Fruit fly (Drosophila melanogaster) Kc167 (cell line): ENCODE results near the gene djl.

Experiments used
- Myc ChIP-seq: fragments of >200 bp; optimal IDR thresholded peaks from 2 replicates; lab custom pipeline; 2017; ENCODE audit warnings: missing external identifiers
- Sin3A ChIP-seq: fragments of >200 bp; optimal IDR thresholded peaks from 2 replicates; lab custom pipeline; 2018; ENCODE audit warnings: missing external identifiers
- h ChIP-seq: fragments of >200 bp; optimal IDR thresholded peaks from 3 replicates; lab custom pipeline; 2018; ENCODE audit warnings: missing external identifiers
- insv ChIP-seq: fragments of >200 bp; optimal IDR thresholded peaks from 3 replicates; lab custom pipeline; 2018; ENCODE audit warnings: missing external identifiers
- psq ChIP-seq: fragments of >200 bp; optimal IDR thresholded peaks from 2 replicates; lab custom pipeline; 2017; ENCODE audit warnings: missing external identifiers
- ttk ChIP-seq: sonication (Bioruptor generic); optimal IDR thresholded peaks from 2 replicates; lab custom pipeline; 2017; ENCODE audit warnings: missing external identifiers

djl gene

DNA sequence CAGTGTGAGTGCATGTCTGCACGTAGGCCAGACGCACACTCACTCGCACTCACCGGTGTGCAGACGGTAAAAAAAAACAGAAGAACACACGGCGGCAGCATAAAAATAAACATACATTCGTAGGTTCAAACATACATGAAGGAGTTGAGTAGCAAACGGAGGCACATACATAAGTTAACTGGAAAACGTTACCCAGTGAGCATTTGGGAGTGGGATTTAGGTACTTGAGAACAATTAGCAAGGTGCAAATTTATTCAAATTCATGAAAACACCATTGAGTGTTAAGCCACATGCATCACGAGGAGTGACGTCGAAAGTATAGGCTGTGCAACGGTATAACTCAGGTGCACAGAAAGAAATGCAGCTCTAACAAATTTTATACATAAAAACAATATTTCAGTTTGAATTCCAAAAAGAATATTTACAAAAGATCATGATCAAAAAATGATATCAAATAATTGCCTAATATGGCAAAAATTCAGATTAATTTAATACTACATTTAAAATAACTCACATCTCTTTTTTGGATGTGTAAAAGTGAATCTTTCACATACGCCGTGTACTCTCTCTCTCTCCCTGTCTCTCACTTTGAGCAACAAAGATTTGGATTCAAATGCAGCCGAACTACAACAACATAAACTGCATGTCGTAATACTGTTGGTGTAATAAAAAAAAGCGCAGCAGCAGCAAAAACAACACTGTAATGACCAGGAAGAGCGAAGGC lies 48.2 kb downstream of the djl start:
- TF ChIP-seq insv (lab: Kevin White, UChicago): no peak
- no peak for TF ChIP-seq psq (lab: Kevin White, UChicago)
- no peak for TF ChIP-seq h (lab: Kevin White, UChicago)
- no peak for TF ChIP-seq Sin3A
- TF ChIP-seq Myc (lab: Kevin White, UChicago): no peak
- TF ChIP-seq ttk (lab: Kevin White, UChicago): no peak

DNA sequence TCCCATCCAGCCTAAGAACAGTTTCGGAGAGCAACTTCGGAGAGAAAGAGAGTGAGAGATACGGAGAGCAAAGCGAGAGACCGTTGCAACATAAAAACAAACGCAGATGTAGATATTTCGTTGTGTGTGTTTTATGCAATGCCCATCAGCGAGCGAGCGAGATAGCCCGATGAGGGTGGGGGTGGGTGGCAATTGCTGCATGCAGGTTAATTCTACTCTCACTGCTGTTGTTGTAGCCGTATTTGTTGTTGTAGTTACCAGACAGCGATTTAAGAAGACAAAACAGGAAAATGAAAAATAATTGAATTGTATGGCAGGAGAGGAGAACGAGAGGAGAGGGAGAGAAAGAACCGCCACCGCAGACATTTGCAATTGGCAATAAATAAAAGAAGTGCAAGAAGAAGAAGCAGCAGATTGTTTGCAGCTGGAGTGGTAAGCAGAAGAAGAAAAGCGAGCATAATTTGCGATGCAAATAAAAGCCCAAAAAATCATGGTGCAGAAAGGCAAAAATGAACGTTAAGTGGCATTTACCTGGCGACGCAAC lies 49.3 kb downstream of the djl start:
- TF ChIP-seq ttk (lab: Kevin White, UChicago) (no peak), psq (lab: Kevin White, UChicago) (no peak), insv (lab: Kevin White, UChicago) (no peak), Myc (lab: Kevin White, UChicago) (no peak), h (lab: Kevin White, UChicago) (no peak), Sin3A (no peak)

DNA sequence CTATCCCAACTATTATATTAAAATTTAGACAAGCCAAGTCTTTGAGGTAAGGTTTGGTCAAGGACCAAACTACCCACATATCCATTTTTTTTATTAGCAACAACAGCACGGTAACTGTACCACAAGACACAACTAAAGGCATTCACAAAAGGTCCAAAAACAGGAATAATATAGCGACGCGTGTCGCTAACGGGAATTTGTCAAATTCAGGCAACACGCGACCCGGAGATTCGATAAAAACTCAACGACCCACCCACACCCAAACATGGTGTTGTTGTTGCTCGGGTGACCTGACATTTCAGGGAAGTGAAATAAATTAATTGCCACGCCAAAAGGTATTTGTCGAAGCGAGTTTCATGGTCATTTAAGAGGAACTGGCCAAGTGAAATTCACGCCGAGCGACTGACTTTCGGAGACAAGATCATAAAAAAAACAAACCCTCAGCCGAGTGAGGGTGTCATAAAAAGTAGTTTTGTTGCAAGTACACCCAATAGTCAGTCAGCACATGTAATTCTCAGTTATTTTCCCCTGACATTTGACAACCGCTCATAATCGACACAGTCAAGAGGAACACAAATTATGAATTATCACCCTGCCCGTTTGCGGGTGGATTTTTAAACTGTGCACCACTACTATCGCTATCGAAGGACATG lies 50.8 kb downstream of the djl start:
- TF ChIP-seq h (lab: Kevin White, UChicago): no peak
